Worm (Caenorhabditis elegans) whole organism, mixed stage, embryonic: ENCODE results near the gene tag-266.

Experiments
- ces-1 ChIP-seq: fragments of 150-350 bp; optimal IDR thresholded peaks from 2 replicates; lab custom pipeline; 2014; ENCODE audit warnings: missing biosample characterization, missing genetic modification reagents, missing genetic modification characterization
- hlh-1 ChIP-seq: fragments of 150-350 bp; optimal IDR thresholded peaks from 2 replicates; lab custom pipeline; 2014; ENCODE audit warnings: missing biosample characterization, missing genetic modification reagents, missing genetic modification characterization
- lin-32 ChIP-seq: fragments of 200-800 bp; sonication (Bioruptor generic); optimal IDR thresholded peaks from 2 replicates; lab custom pipeline; 2018; ENCODE audit warnings: mild to moderate bottlenecking, missing genetic modification characterization, missing compliant biosample characterization
- lsy-2 ChIP-seq: fragments of 150-350 bp; optimal IDR thresholded peaks from 2 replicates; lab custom pipeline; 2014; ENCODE audit warnings: missing biosample characterization, missing genetic modification characterization
- mls-2 ChIP-seq: sonication (generic microtip); optimal IDR thresholded peaks from 2 replicates; lab custom pipeline; 2016; ENCODE audit warnings: mild to moderate bottlenecking, missing genetic modification characterization, moderate library complexity, missing compliant biosample characterization
- nhr-237 ChIP-seq: fragments of 150-350 bp; optimal IDR thresholded peaks from 2 replicates; lab custom pipeline; 2014; ENCODE audit warnings: missing biosample characterization, missing genetic modification characterization
- nhr-28 ChIP-seq: fragments of 150-350 bp; optimal IDR thresholded peaks from 2 replicates; lab custom pipeline; 2014; ENCODE audit warnings: missing biosample characterization, missing genetic modification characterization
- nhr-76 ChIP-seq: sonication (generic microtip); optimal IDR thresholded peaks from 2 replicates; lab custom pipeline; 2017; ENCODE audit warnings: missing biosample characterization, missing genetic modification characterization
- tbx-8 ChIP-seq: fragments of 200-800 bp; sonication (Bioruptor generic); optimal IDR thresholded peaks from 2 replicates; lab custom pipeline; 2018; ENCODE audit warnings: mild to moderate bottlenecking, missing genetic modification characterization, moderate library complexity, missing compliant biosample characterization
- unc-39 ChIP-seq: fragments of 150-350 bp; optimal IDR thresholded peaks from 2 replicates; lab custom pipeline; 2014; ENCODE audit warnings: missing biosample characterization, missing genetic modification characterization
- unc-62 ChIP-seq: fragments of 150-350 bp; optimal IDR thresholded peaks from 2 replicates; lab custom pipeline; 2014; ENCODE audit warnings: missing biosample characterization, missing genetic modification reagents, missing genetic modification characterization

DNA sequence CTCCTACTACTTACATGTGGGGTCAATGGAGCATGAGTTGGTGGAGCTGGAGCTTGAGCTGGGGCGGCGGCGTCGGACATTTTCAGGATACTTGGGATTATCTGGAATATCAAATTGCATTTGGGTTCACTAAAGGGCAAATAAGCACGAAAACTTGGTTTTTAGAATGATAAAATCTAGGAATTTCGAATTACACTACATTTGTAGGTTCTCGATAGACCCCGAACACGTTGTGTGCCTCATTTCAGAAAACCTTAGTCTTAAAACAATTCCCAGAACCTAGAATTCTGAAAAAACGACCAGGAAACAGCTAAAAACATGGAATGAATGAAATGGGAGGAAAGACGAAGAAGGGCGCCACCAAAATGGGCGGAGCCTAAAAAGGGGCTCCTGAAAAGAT is 25.6 kb downstream of the tag-266 start, which contains the start of gene T19C3.3:
- TF ChIP-seq unc-39 (tag; lab: Kevin White, UChicago) = no peak
- TF ChIP-seq nhr-237 = no peak
- no peak for TF ChIP-seq mls-2 (tag; lab: Kevin White, UChicago)
- TF ChIP-seq unc-62 (GFP tag; lab: Kevin White, UChicago) = no peak
- no peak for TF ChIP-seq nhr-28 (tag; lab: Kevin White, UChicago)
- no peak for TF ChIP-seq tbx-8 (GFP tag; lab: Kevin White, UChicago)
- TF ChIP-seq lsy-2 (tag; lab: Kevin White, UChicago) = no peak
- no peak for TF ChIP-seq ces-1 (GFP tag; lab: Kevin White, UChicago)
- TF ChIP-seq nhr-76 (tag; lab: Kevin White, UChicago) = no peak
- no peak for TF ChIP-seq hlh-1 (tag; lab: Kevin White, UChicago)
- no peak for TF ChIP-seq lin-32
